Fruit fly (Drosophila melanogaster) whole organism, wandering third instar larva: Measurements from ENCODE around the gene Dsp1.
A peak's percentile ranks its signal among the peaks of the same experiment; 100 is the strongest.

ENCODE experiments used
- Hnf4 ChIP-seq: fragments of 200-800 bp; sonication (Bioruptor generic); optimal IDR thresholded peaks from 2 replicates; lab custom pipeline; 2016; ENCODE audit warnings: missing biosample characterization, mild to moderate bottlenecking, missing genetic modification characterization
- Mio ChIP-seq: sonication (Bioruptor generic); optimal IDR thresholded peaks from 2 replicates; lab custom pipeline; 2016; ENCODE audit warnings: missing biosample characterization, missing genetic modification characterization
- Myc ChIP-seq: fragments of >200 bp; optimal IDR thresholded peaks from 2 replicates; lab custom pipeline; 2017
- OdsH ChIP-seq: fragments of 200-800 bp; sonication (Bioruptor generic); optimal IDR thresholded peaks from 2 replicates; lab custom pipeline; 2016; ENCODE audit warnings: missing biosample characterization, mild to moderate bottlenecking, missing genetic modification characterization
- lola ChIP-seq: fragments of >200 bp; optimal IDR thresholded peaks from 2 replicates; lab custom pipeline; 2017; ENCODE audit warnings: missing biosample characterization, missing genetic modification characterization
- pan ChIP-seq: fragments of >200 bp; optimal IDR thresholded peaks from 2 replicates; lab custom pipeline; 2017
- usp ChIP-seq: fragments of >200 bp; optimal IDR thresholded peaks from 2 replicates; lab custom pipeline; 2017; ENCODE audit warnings: missing biosample characterization, missing genetic modification characterization
- woc ChIP-seq: sonication (Bioruptor generic); optimal IDR thresholded peaks from 2 replicates; lab custom pipeline; 2016; ENCODE audit warnings: missing biosample characterization, mild to moderate bottlenecking, missing genetic modification characterization

DNA sequence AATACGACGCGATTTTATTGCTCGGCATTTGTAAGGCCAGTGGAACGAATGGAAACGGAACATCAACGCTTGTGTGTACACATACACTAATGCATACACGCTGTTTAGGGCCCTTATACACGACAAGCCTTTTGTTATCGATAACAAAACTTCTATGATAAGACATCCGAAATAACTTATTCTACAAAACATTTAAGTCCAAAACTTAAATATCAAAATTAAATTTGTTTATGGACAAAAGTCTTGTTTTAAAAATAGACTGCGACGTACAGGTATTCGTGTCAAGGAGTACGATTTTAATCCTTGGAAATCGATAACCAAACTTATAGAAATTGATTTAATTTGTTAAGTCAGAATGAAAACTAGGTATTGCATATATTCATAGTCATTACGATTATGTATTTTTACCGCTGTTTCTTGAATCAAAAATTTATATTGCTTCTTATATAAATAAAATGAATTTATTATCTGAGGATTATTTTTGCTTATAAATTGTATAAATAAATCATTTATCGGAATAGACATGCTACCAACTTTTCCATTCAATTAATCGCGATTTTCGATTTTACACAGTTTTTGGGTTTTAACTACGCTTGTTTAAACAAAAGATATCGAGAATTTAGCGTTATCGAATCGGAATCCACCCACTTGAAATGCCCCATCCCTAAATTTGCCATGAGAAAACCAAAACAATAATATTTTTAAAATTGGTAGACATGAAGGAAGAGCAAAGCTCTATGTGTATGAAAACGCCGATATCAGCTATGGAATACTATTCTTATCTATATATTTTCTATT is 20.1 kb upstream of the Dsp1 start, which contains the start of the genes CG9915 and SWIP:
- no peak for TF ChIP-seq OdsH (GFP tag; lab: Kevin White, UChicago)
- TF ChIP-seq Hnf4 (GFP tag; lab: Kevin White, UChicago), result no peak
- no peak for TF ChIP-seq Mio (GFP tag; lab: Kevin White, UChicago)
- TF ChIP-seq Myc (lab: Kevin White, UChicago), result no peak
- TF ChIP-seq pan (lab: Kevin White, UChicago), result no peak
- no peak for TF ChIP-seq lola (GFP tag; lab: Kevin White, UChicago)
- no peak for TF ChIP-seq usp (GFP tag; lab: Kevin White, UChicago)
- TF ChIP-seq woc (GFP tag; lab: Kevin White, UChicago), result peak; percentile 29
